Worm (Caenorhabditis elegans): ENCODE results near the gene klp-12.
A peak's percentile ranks its signal among the peaks of the same experiment; 100 is the strongest.

klp-12 gene

DNA sequence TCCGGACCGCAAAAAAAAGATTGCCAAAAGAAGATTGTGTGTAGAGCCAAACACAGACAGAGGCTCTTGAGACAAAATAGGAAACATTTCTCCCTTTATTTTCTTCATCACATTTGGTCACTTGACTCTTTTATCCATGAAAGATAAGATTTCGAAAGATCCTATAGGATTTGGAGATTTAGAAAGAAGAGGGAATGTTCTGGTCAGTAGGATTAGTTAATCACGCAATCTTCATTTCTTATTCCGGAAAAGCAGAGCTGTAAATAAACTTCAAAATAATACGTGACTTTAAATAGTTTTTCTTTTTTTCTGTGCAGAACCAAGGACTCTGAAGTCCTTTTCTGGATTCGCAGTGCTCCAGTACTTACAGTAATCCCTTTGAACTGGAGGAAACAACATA, 12.4 kb downstream of the klp-12 start:
- TF ChIP-seq tbx-37 (GFP tag; conservative IDR thresholded peaks at IDR 0.05) (no peak), ceh-36 (tag; optimal IDR thresholded peaks at IDR 0.05) (no peak), ama-1 (optimal IDR thresholded peaks at IDR 0.05) (no peak), aly-1 (tag; optimal IDR thresholded peaks at IDR 0.05) (no peak), tra-4 (tag; optimal IDR thresholded peaks at IDR 0.05) (no peak), hnd-1 (tag; optimal IDR thresholded peaks at IDR 0.05) (no peak), ets-7 (tag; optimal IDR thresholded peaks at IDR 0.05) (no peak), F13C5.2 (tag; optimal IDR thresholded peaks at IDR 0.05) (no peak)

DNA sequence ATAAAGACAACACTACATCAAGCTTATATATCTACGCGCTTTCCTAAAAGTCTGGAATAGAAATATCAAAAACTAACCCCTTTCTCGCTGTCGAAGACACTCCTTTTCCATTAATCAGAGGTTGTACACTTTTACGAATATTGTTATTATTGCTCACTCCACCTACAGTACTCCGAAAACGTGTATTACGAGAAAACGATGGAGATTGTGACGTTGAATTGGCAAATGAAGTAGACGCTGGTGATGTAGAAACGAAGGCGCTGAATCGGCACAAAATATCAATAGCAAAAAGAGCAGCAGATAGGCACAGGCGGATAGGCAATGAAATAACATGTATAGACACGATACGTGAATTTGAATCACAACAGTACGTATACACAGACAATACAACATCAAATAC, 15.4 kb downstream of the klp-12 start:
- no peak for TF ChIP-seq pes-1 (GFP tag; IDR thresholded peaks at IDR 0.05)
- TF ChIP-seq flt-1 (GFP tag; IDR thresholded peaks at IDR 0.05), result no peak
- no peak for TF ChIP-seq B0310.2 (tag; optimal IDR thresholded peaks at IDR 0.05)
- no peak for TF ChIP-seq ceh-36 (tag; optimal IDR thresholded peaks at IDR 0.05)
- TF ChIP-seq tra-4 (tag; optimal IDR thresholded peaks at IDR 0.05), result no peak
- no peak for TF ChIP-seq ets-7 (tag; optimal IDR thresholded peaks at IDR 0.05)
- TF ChIP-seq tbx-11 (GFP tag; IDR thresholded peaks at IDR 0.05), result no peak
- TF ChIP-seq F13C5.2 (tag; optimal IDR thresholded peaks at IDR 0.05), result no peak
- TF ChIP-seq scrt-1 (GFP tag; IDR thresholded peaks at IDR 0.05), result no peak
- no peak for TF ChIP-seq ceh-13 (GFP tag; optimal IDR thresholded peaks at IDR 0.05)
- TF ChIP-seq tbx-37 (GFP tag; conservative IDR thresholded peaks at IDR 0.05), result no peak
- TF ChIP-seq aly-1 (tag; optimal IDR thresholded peaks at IDR 0.05), result no peak
- TF ChIP-seq hmg-4 (GFP tag; optimal IDR thresholded peaks at IDR 0.05), result no peak
- no peak for TF ChIP-seq hnd-1 (tag; optimal IDR thresholded peaks at IDR 0.05)
- TF ChIP-seq hmbx-1 (tag; optimal IDR thresholded peaks at IDR 0.05), result no peak
- no peak for TF ChIP-seq sea-1 (GFP tag; conservative IDR thresholded peaks at IDR 0.05)
- no peak for TF ChIP-seq ama-1 (optimal IDR thresholded peaks at IDR 0.05)

ce11 chrIV:11340735-11341443, 18.8 kb downstream of the klp-12 start:
- TF ChIP-seq sea-1 (GFP tag; conservative IDR thresholded peaks at IDR 0.05) (0 out of 2 replicates have a peak, but pooled peaks have one; percentile 18), aly-1 (tag; optimal IDR thresholded peaks at IDR 0.05) (no peak)

ce11 chrIV:11337021-11337420, 22.6 kb downstream of the klp-12 start, which contains the start of gene F54E12.2:
TSS of gene F54E12.2 (minus strand) at chrIV:11337184.
- TF ChIP-seq pes-1 (GFP tag; IDR thresholded peaks at IDR 0.05), result no peak
- no peak for TF ChIP-seq scrt-1 (GFP tag; IDR thresholded peaks at IDR 0.05)
- no peak for TF ChIP-seq tbx-37 (GFP tag; conservative IDR thresholded peaks at IDR 0.05)
- TF ChIP-seq hnd-1 (tag; optimal IDR thresholded peaks at IDR 0.05), result no peak
- TF ChIP-seq ets-7 (tag; optimal IDR thresholded peaks at IDR 0.05), result no peak
- TF ChIP-seq hmg-4 (GFP tag; optimal IDR thresholded peaks at IDR 0.05), result no peak
- no peak for TF ChIP-seq B0310.2 (tag; optimal IDR thresholded peaks at IDR 0.05)
- TF ChIP-seq flt-1 (GFP tag; IDR thresholded peaks at IDR 0.05), result no peak

DNA sequence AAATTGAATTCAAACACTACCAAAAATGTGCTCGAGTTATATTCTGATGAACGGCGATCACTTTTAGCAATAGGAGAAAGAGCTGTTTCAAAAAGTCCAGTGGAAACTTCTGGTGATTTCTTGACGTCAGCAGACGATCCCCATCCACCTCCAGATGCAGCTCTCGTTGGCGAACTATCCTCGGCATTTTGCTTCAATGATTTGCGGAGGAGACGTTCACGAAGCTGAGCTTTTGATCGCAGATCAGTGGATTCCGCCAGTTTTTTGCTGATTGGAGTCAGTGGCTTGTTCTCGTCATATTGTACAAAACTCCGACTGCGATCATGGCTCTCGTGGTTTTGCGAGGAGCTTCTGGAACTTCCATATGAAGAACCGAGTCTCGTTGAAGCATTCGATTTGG, 23.5 kb downstream of the klp-12 start:
- TF ChIP-seq ama-1 (optimal IDR thresholded peaks at IDR 0.05), result no peak
- no peak for TF ChIP-seq hnd-1 (tag; optimal IDR thresholded peaks at IDR 0.05)
- TF ChIP-seq F13C5.2 (tag; optimal IDR thresholded peaks at IDR 0.05), result no peak
- no peak for TF ChIP-seq ets-7 (tag; optimal IDR thresholded peaks at IDR 0.05)
- no peak for TF ChIP-seq hmbx-1 (tag; optimal IDR thresholded peaks at IDR 0.05)
- no peak for TF ChIP-seq sea-1 (GFP tag; conservative IDR thresholded peaks at IDR 0.05)
- no peak for TF ChIP-seq aly-1 (tag; optimal IDR thresholded peaks at IDR 0.05)
- TF ChIP-seq flt-1 (GFP tag; IDR thresholded peaks at IDR 0.05), result no peak
- TF ChIP-seq hmg-4 (GFP tag; optimal IDR thresholded peaks at IDR 0.05), result no peak
- TF ChIP-seq B0310.2 (tag; optimal IDR thresholded peaks at IDR 0.05), result no peak
- TF ChIP-seq tbx-37 (GFP tag; conservative IDR thresholded peaks at IDR 0.05), result no peak
- no peak for TF ChIP-seq pes-1 (GFP tag; IDR thresholded peaks at IDR 0.05)
- no peak for TF ChIP-seq ceh-13 (GFP tag; optimal IDR thresholded peaks at IDR 0.05)
- TF ChIP-seq tra-4 (tag; optimal IDR thresholded peaks at IDR 0.05), result no peak

- TF ChIP-seq tbx-37 (GFP tag; conservative IDR thresholded peaks at IDR 0.05), result no peak
- TF ChIP-seq ceh-36 (tag; optimal IDR thresholded peaks at IDR 0.05), result no peak
- TF ChIP-seq aly-1 (tag; optimal IDR thresholded peaks at IDR 0.05), result no peak
These were observed 26.9 kb downstream of the klp-12 start, which contains the start of gene sart-3 for ce11 chrIV:11332751-11333150. TSS of gene sart-3 (minus strand) at chrIV:11332969.

DNA sequence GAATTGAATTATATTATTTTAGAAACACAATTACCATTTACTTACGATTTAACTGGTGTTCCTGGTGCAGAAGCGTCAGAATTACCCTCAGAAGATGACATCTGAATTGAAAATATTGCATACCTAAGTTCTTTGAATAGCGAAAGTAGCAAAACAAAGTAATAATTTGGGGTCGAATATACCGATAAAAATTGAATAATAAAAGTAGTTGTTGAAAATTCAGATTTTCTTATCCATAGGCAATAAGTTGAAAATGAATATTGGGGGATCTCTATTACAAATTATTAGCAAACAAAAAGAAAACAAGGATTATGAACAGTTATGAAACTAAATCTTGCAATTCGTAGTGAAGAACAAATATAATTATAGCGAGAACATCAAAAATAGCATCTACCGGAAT, 30.4 kb downstream of the klp-12 start, which contains the start of gene leo-1:
leo-1 (minus strand) TSS at position 101 of the 400 bp plus-strand sequence.
- no peak for TF ChIP-seq hmbx-1 (tag; optimal IDR thresholded peaks at IDR 0.05)
- no peak for TF ChIP-seq ceh-36 (tag; optimal IDR thresholded peaks at IDR 0.05)
- no peak for TF ChIP-seq sea-1 (GFP tag; conservative IDR thresholded peaks at IDR 0.05)
- TF ChIP-seq scrt-1 (GFP tag; IDR thresholded peaks at IDR 0.05), result no peak
- no peak for TF ChIP-seq ceh-13 (GFP tag; optimal IDR thresholded peaks at IDR 0.05)
- TF ChIP-seq F13C5.2 (tag; optimal IDR thresholded peaks at IDR 0.05), result no peak
- TF ChIP-seq B0310.2 (tag; optimal IDR thresholded peaks at IDR 0.05), result no peak
- TF ChIP-seq hmg-4 (GFP tag; optimal IDR thresholded peaks at IDR 0.05), result no peak
- no peak for TF ChIP-seq tra-4 (tag; optimal IDR thresholded peaks at IDR 0.05)
- no peak for TF ChIP-seq pes-1 (GFP tag; IDR thresholded peaks at IDR 0.05)
- TF ChIP-seq ama-1 (optimal IDR thresholded peaks at IDR 0.05), result no peak
- TF ChIP-seq ets-7 (tag; optimal IDR thresholded peaks at IDR 0.05), result no peak
- no peak for TF ChIP-seq tbx-11 (GFP tag; IDR thresholded peaks at IDR 0.05)
- no peak for TF ChIP-seq hnd-1 (tag; optimal IDR thresholded peaks at IDR 0.05)

ce11 chrIV:11326939-11327565, 32.6 kb downstream of the klp-12 start, which contains the start of gene B0035.21:
TSS of gene B0035.21 (plus strand) at chrIV:11327260.
- TF ChIP-seq flt-1 (GFP tag; IDR thresholded peaks at IDR 0.05) (no peak), B0310.2 (tag; optimal IDR thresholded peaks at IDR 0.05) (no peak), tbx-11 (GFP tag; IDR thresholded peaks at IDR 0.05) (no peak), hmg-4 (GFP tag; optimal IDR thresholded peaks at IDR 0.05) (no peak), F13C5.2 (tag; optimal IDR thresholded peaks at IDR 0.05) (no peak), pes-1 (GFP tag; IDR thresholded peaks at IDR 0.05) (no peak), sea-1 (GFP tag; conservative IDR thresholded peaks at IDR 0.05) (no peak), ama-1 (optimal IDR thresholded peaks at IDR 0.05) (no peak), ets-7 (tag; optimal IDR thresholded peaks at IDR 0.05) (no peak), aly-1 (tag; optimal IDR thresholded peaks at IDR 0.05) (no peak), tbx-37 (GFP tag; conservative IDR thresholded peaks at IDR 0.05) (no peak), hmbx-1 (tag; optimal IDR thresholded peaks at IDR 0.05) (no peak), tra-4 (tag; optimal IDR thresholded peaks at IDR 0.05) (no peak)
